Worm (Caenorhabditis elegans): ENCODE data around the gene T23F11.4.

T23F11.4 gene

ce11 chrIII:4634947-4635346, 30.2 kb downstream of the T23F11.4 start, which contains the start of gene clec-153:
Gene clec-153 (plus strand): TSS chrIII:4635247.
- TF ChIP-seq skn-1 (tag; optimal IDR thresholded peaks at IDR 0.05) (no peak), ceh-32 (tag; optimal IDR thresholded peaks at IDR 0.05; ENCODE audit: poor library complexity) (no peak), dmd-9 (GFP tag; IDR thresholded peaks at IDR 0.05) (no peak), fos-1 (tag; optimal IDR thresholded peaks at IDR 0.05) (no peak), mes-2 (tag; optimal IDR thresholded peaks at IDR 0.05; ENCODE audit: poor library complexity, severe bottlenecking) (no peak), hmg-1.1 (GFP tag; IDR thresholded peaks at IDR 0.05) (no peak), nhr-41 (GFP tag; IDR thresholded peaks at IDR 0.05) (no peak), ceh-20 (GFP tag; IDR thresholded peaks at IDR 0.05) (no peak), Y5F2A.4 (GFP tag; optimal IDR thresholded peaks at IDR 0.05) (no peak), unc-39 (tag; optimal IDR thresholded peaks at IDR 0.05) (no peak), dmd-8 (GFP tag; IDR thresholded peaks at IDR 0.05) (no peak)

- TF ChIP-seq hlh-30 (tag; optimal IDR thresholded peaks at IDR 0.05; ENCODE audit: insufficient read depth) (no peak), nhr-28 (tag; optimal IDR thresholded peaks at IDR 0.05) (no peak), lin-1 (GFP tag; IDR thresholded peaks at IDR 0.05) (no peak), lin-39 (tag; optimal IDR thresholded peaks at IDR 0.05) (no peak), zag-1 (tag; optimal IDR thresholded peaks at IDR 0.05) (no peak), hif-1 (tag; optimal IDR thresholded peaks at IDR 0.05) (no peak), Y105C5A.15 (GFP tag; IDR thresholded peaks at IDR 0.05) (no peak), mep-1 (tag; optimal IDR thresholded peaks at IDR 0.05) (no peak), dpl-1 (GFP tag; optimal IDR thresholded peaks at IDR 0.05) (no peak), unc-39 (tag; optimal IDR thresholded peaks at IDR 0.05) (no peak), ztf-7 (tag; optimal IDR thresholded peaks at IDR 0.05) (no peak), nhr-77 (tag; optimal IDR thresholded peaks at IDR 0.05) (no peak), snpc-4 (tag; optimal IDR thresholded peaks at IDR 0.05) (no peak), daf-12 (tag; optimal IDR thresholded peaks at IDR 0.05) (no peak)
Measured at ce11 chrIII:4628165-4628564, 37.0 kb downstream of the T23F11.4 start, which contains the start of gene clec-151. Gene clec-151 (plus strand): TSS chrIII:4628465.

- no peak for TF ChIP-seq F44E2.7 (GFP tag; IDR thresholded peaks at IDR 0.05)
- TF ChIP-seq unc-62 (GFP tag; optimal IDR thresholded peaks at IDR 0.05 in 1 of 2) = peak in 1 of 2 experiments; percentile 89
- no peak for TF ChIP-seq unc-62 (tag; optimal IDR thresholded peaks at IDR 0.05)
- TF ChIP-seq ceh-82 (tag; optimal IDR thresholded peaks at IDR 0.05) = no peak
- TF ChIP-seq fkh-10 (GFP tag; optimal IDR thresholded peaks at IDR 0.05) = peak; percentile 91
- no peak for TF ChIP-seq Y48G9A.11 (GFP tag; IDR thresholded peaks at IDR 0.05)
Measured at ce11 chrIII:4626148-4626922, 38.8 kb downstream of the T23F11.4 start.

ce11 chrIII:4622375-4623130, 42.6 kb downstream of the T23F11.4 start, which contains the start of gene lron-5:
Gene lron-5 (plus strand): TSS chrIII:4623029.
- TF ChIP-seq zip-2 (tag; optimal IDR thresholded peaks at IDR 0.05) (no peak), ces-1 (GFP tag; optimal IDR thresholded peaks at IDR 0.05) (peak; percentile 28), aha-1 (tag) (peak; percentile 46), fkh-10 (GFP tag; optimal IDR thresholded peaks at IDR 0.05) (peak; percentile 78), unc-62 (GFP tag; optimal IDR thresholded peaks at IDR 0.05 in 1 of 2) (peak in 1 of 2 experiments; percentile 91), unc-62 (tag; optimal IDR thresholded peaks at IDR 0.05) (no peak), mes-2 (tag; optimal IDR thresholded peaks at IDR 0.05; ENCODE audit: poor library complexity, severe bottlenecking) (no peak)
